Fruit fly (Drosophila melanogaster): ENCODE results near the gene atk.

Gene atk

DNA sequence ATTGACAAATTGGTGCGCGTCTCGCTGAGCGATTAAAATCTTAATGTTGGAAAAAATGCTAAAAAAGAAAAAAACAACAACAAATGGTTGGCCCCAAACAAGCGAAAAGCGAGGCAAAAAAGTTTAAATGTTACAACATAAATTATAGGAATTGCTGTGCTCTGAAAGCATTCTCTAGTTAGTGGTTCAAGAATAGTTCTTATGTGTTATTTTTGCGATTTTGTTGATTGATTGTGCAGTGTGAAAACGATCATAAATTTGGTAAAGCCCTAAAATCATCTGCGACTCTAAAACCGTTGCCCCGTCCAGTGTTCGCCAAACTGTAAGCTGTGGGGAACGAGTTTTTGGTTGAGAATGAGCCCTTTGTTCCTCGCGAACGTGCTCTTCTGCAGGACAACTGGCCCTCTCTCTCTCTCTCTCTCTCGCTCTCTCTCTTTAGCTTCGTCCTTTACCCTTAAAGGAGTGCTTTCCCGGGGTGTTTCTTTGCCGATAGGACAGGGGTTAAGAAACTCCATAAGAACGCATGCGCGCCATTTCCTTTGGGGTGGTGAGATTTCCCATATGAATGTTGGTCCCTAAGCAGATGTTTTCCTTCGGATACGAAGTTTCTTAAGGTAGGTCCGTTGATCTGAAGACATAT, 21.9 kb downstream of the atk start (continued):
- TF ChIP-seq wor (GFP tag; IDR thresholded peaks at IDR 0.05) (no peak), CG7987 (GFP tag; optimal IDR thresholded peaks at IDR 0.05) (no peak), Med (GFP tag) (peak; percentile 28), onecut (GFP tag; IDR thresholded peaks at IDR 0.05) (no peak), CG2116 (GFP tag; optimal IDR thresholded peaks at IDR 0.05) (no peak), CG1832 (GFP tag; optimal IDR thresholded peaks at IDR 0.05) (peak; percentile 62), CG16779 (GFP tag; IDR thresholded peaks at IDR 0.05) (no peak), tna (GFP tag; IDR thresholded peaks at IDR 0.05; ENCODE audit: partially characterized antibody) (peak; percentile 38; the same call in 1 of the 2 replicates), gt (GFP tag; IDR thresholded peaks at IDR 0.05) (no peak), CG9932 (GFP tag; IDR thresholded peaks at IDR 0.05) (no peak), CG4360 (GFP tag; IDR thresholded peaks at IDR 0.05) (0 out of 2 replicates have a peak, but pooled peaks have one; percentile 26), dmrt99B (tag; optimal IDR thresholded peaks at IDR 0.05) (no peak), CHES-1-like (GFP tag; optimal IDR thresholded peaks at IDR 0.05) (no peak), ranshi (GFP tag; IDR thresholded peaks at IDR 0.05) (no peak), scrt (GFP tag; optimal IDR thresholded peaks at IDR 0.05) (peak; percentile 47), Taf1 (GFP tag; IDR thresholded peaks at IDR 0.05) (no peak), seq (GFP tag; IDR thresholded peaks at IDR 0.05) (peak; percentile 64; the same call in 1 of the 2 replicates), sr (GFP tag; IDR thresholded peaks at IDR 0.05) (no peak), vnd (GFP tag; IDR thresholded peaks at IDR 0.05; ENCODE audit: partially characterized antibody) (no peak), cad (GFP tag; optimal IDR thresholded peaks at IDR 0.05) (peak; percentile 76), CG10959 (GFP tag; IDR thresholded peaks at IDR 0.05) (no peak), CG13287 (GFP tag; IDR thresholded peaks at IDR 0.05; ENCODE audit: partially characterized antibody) (peak; percentile 7; the same call in 1 of the 2 replicates), CG13296 (GFP tag; optimal IDR thresholded peaks at IDR 0.05) (no peak), Deaf1 (tag; optimal IDR thresholded peaks at IDR 0.05) (peak; percentile 42), Ets97D (GFP tag; optimal IDR thresholded peaks at IDR 0.05) (no peak), E2f2 (GFP tag; IDR thresholded peaks at IDR 0.05) (no peak), pros (GFP tag; optimal IDR thresholded peaks at IDR 0.05) (peak; percentile 99), CG9797 (GFP tag; optimal IDR thresholded peaks at IDR 0.05) (no peak), Trl (optimal IDR thresholded peaks at IDR 0.05) (peak; percentile 72 to 78), Trl (GFP tag; optimal IDR thresholded peaks at IDR 0.05) (no peak), da (GFP tag; optimal IDR thresholded peaks at IDR 0.05) (no peak), nom (GFP tag; optimal IDR thresholded peaks at IDR 0.05) (peak; percentile 16), ewg (GFP tag; optimal IDR thresholded peaks at IDR 0.05) (peak; percentile 86), Dfd (GFP tag; optimal IDR thresholded peaks at IDR 0.05) (no peak), CG4707 (GFP tag; optimal IDR thresholded peaks at IDR 0.05) (no peak), CG6854 (GFP tag; optimal IDR thresholded peaks at IDR 0.05) (peak; percentile 15), pan (optimal IDR thresholded peaks at IDR 0.05) (no peak), pan (GFP tag; optimal IDR thresholded peaks at IDR 0.05 in 1 of 2, IDR thresholded peaks at IDR 0.05 in 1 of 2) (no peak), Hey (tag; optimal IDR thresholded peaks at IDR 0.05) (no peak), CG6654 (GFP tag; optimal IDR thresholded peaks at IDR 0.05) (peak; percentile 99), schlank (tag; optimal IDR thresholded peaks at IDR 0.05) (no peak), nerfin-1 (tag; optimal IDR thresholded peaks at IDR 0.05) (peak; percentile 1), CG7928 (GFP tag; optimal IDR thresholded peaks at IDR 0.05) (no peak)
